Worm (Caenorhabditis elegans): ENCODE results near the gene F13H8.6.

DNA sequence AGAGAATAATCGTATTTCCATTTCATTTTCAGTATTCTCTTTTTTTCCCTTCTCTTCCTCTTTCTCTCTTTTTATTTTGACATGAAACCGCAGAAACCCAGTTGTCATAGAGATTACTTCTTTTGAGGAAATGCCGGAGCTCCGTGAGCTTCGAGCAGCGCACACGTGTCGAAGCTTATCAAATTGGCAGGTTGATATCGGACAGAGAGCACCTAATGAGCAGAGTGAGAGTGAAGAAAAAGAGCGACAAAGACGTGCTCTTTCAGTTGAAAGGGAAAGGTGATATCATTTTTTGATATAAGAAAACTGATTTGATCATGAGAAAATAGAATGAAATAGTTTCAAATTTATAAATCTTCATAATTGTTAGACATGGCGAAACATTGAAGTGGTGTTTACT, 48.6 kb upstream of the F13H8.6 start, which contains the start of gene C32D5.14:
- no peak for TF ChIP-seq swsn-7 (tag; optimal IDR thresholded peaks at IDR 0.05)
- no peak for TF ChIP-seq unc-62 (GFP tag; optimal IDR thresholded peaks at IDR 0.05)
- TF ChIP-seq mdl-1 (tag; optimal IDR thresholded peaks at IDR 0.05): no peak
- TF ChIP-seq nhr-28 (tag; optimal IDR thresholded peaks at IDR 0.05): no peak
- no peak for TF ChIP-seq dpl-1 (GFP tag; optimal IDR thresholded peaks at IDR 0.05)
- no peak for TF ChIP-seq fos-1 (tag; optimal IDR thresholded peaks at IDR 0.05)
- TF ChIP-seq rnt-1 (tag; optimal IDR thresholded peaks at IDR 0.05): no peak
- no peak for TF ChIP-seq hpl-2 (GFP tag; optimal IDR thresholded peaks at IDR 0.05)
- TF ChIP-seq ceh-90 (tag; optimal IDR thresholded peaks at IDR 0.05): no peak
- TF ChIP-seq unc-30 (tag; optimal IDR thresholded peaks at IDR 0.05): no peak
